Worm (Caenorhabditis elegans) whole organism, L4/young adult: ENCODE data around the gene clec-199.

Experiments used
- dao-5 ChIP-seq: sonication (generic microtip); optimal IDR thresholded peaks from 2 replicates; lab custom pipeline; 2016; ENCODE audit warnings: missing genotype, missing genetic modification characterization, moderate library complexity, missing compliant biosample characterization
- him-1 ChIP-seq: sonication (generic microtip); optimal IDR thresholded peaks from 2 replicates; lab custom pipeline; 2016; ENCODE audit warnings: missing genotype, missing genetic modification reagents, missing genetic modification characterization, missing compliant biosample characterization

- TF ChIP-seq him-1 (tag; lab: Kevin White, UChicago) (no peak), dao-5 (tag; lab: Kevin White, UChicago) (no peak)
These were observed 35.8 kb downstream of the clec-199 start, which contains the start of gene T02D1.8 for ce11 chrIV:17387442-17387967.
